Fruit fly (Drosophila melanogaster) whole organism, embryonic: ENCODE measurements around the gene Chd3.

Source experiments
- Aef1 ChIP-seq: fragments of 200-800 bp; sonication (Bioruptor generic); IDR thresholded peaks from 3 replicates; pipeline ENCODE4 v1.3.6; 2022; ENCODE audit warnings: missing biosample characterization, missing genetic modification characterization
- Atf3 ChIP-seq: fragments of 200-800 bp; sonication (Bioruptor generic); optimal IDR thresholded peaks from 3 replicates; lab custom pipeline; 2016; ENCODE audit warnings: missing biosample characterization, missing genetic modification characterization
- B-H1 ChIP-seq: fragments of 200-800 bp; sonication (Bioruptor generic); IDR thresholded peaks from 3 replicates; pipeline ENCODE4 v1.3.6; 2022; ENCODE audit warnings: missing biosample characterization, missing genetic modification characterization
- CG1024 ChIP-seq: fragments of 200-800 bp; sonication (Bioruptor generic); IDR thresholded peaks from 2 replicates; pipeline ENCODE4 v1.3.6; 2022; ENCODE audit warnings: missing biosample characterization, missing genetic modification characterization
- CG1233 ChIP-seq: fragments of 200-800 bp; sonication (Bioruptor generic); optimal IDR thresholded peaks from 4 replicates; lab custom pipeline; 2018; ENCODE audit warnings: missing biosample characterization, mild to moderate bottlenecking, missing genetic modification characterization
- CG13775 ChIP-seq: fragments of 200-800 bp; sonication (Bioruptor generic); optimal IDR thresholded peaks from 3 replicates; lab custom pipeline; 2017; ENCODE audit warnings: missing biosample characterization, mild to moderate bottlenecking, missing genetic modification characterization
- CG14710 ChIP-seq: fragments of 200-800 bp; sonication (Bioruptor generic); optimal IDR thresholded peaks from 3 replicates; lab custom pipeline; 2019; ENCODE audit warnings: missing biosample characterization, mild to moderate bottlenecking, missing genetic modification characterization, moderate library complexity
- CG14965 ChIP-seq: fragments of 200-800 bp; sonication (Bioruptor generic); optimal IDR thresholded peaks from 2 replicates; lab custom pipeline; 2016; ENCODE audit warnings: missing biosample characterization, missing genetic modification characterization, borderline replicate concordance
- CG2678 ChIP-seq: fragments of 200-800 bp; sonication (Bioruptor generic); optimal IDR thresholded peaks from 3 replicates; lab custom pipeline; 2019; ENCODE audit warnings: missing biosample characterization, mild to moderate bottlenecking, missing genetic modification characterization, moderate library complexity
- CG2712 ChIP-seq: fragments of 200-800 bp; optimal IDR thresholded peaks from 3 replicates; lab custom pipeline; 2019; ENCODE audit warnings: missing biosample characterization, mild to moderate bottlenecking, missing genetic modification characterization, moderate library complexity
- CG30020 ChIP-seq: fragments of 200-800 bp; optimal IDR thresholded peaks from 2 replicates; lab custom pipeline; 2019; ENCODE audit warnings: missing biosample characterization, mild to moderate bottlenecking, missing genetic modification characterization, moderate library complexity
- CG32532 ChIP-seq: fragments of 200-800 bp; sonication (Bioruptor generic); IDR thresholded peaks from 2 replicates; pipeline ENCODE4 v1.3.6; 2022; ENCODE audit warnings: missing biosample characterization, missing genetic modification characterization
- CG3281 ChIP-seq: fragments of 200-800 bp; sonication (Bioruptor generic); optimal IDR thresholded peaks from 3 replicates; lab custom pipeline; 2017; ENCODE audit warnings: missing biosample characterization, mild to moderate bottlenecking, missing genetic modification characterization
- CG4404 ChIP-seq: fragments of 200-800 bp; sonication (Bioruptor generic); IDR thresholded peaks from 2 replicates; pipeline ENCODE4 v1.3.6; 2022; ENCODE audit warnings: missing biosample characterization, missing genetic modification characterization
- CG7839 ChIP-seq: fragments of 200-800 bp; sonication (Bioruptor generic); optimal IDR thresholded peaks from 3 replicates; lab custom pipeline; 2018; ENCODE audit warnings: missing biosample characterization, mild to moderate bottlenecking, missing genetic modification characterization, moderate library complexity
- CG8765 ChIP-seq: fragments of 200-800 bp; sonication (Bioruptor generic); IDR thresholded peaks from 2 replicates; pipeline ENCODE4 v1.3.6; 2022; ENCODE audit warnings: missing biosample characterization, missing genetic modification characterization
- CG8924 ChIP-seq: fragments of 200-800 bp; optimal IDR thresholded peaks from 3 replicates; lab custom pipeline; 2019; ENCODE audit warnings: missing biosample characterization, mild to moderate bottlenecking, missing genetic modification characterization, moderate library complexity
- CG9727 ChIP-seq: fragments of 200-800 bp; sonication (Bioruptor generic); optimal IDR thresholded peaks from 3 replicates; lab custom pipeline; 2017; ENCODE audit warnings: missing biosample characterization, mild to moderate bottlenecking, missing genetic modification characterization
- CG9797 ChIP-seq: fragments of 200-800 bp; sonication (Bioruptor generic); optimal IDR thresholded peaks from 3 replicates; lab custom pipeline; 2018; ENCODE audit warnings: missing biosample characterization, mild to moderate bottlenecking, missing genetic modification characterization
- CG9932 ChIP-seq: fragments of 200-800 bp; sonication (Bioruptor generic); IDR thresholded peaks from 2 replicates; pipeline ENCODE4 v1.3.6; 2022; ENCODE audit warnings: missing biosample characterization, missing genetic modification characterization
- CoRest ChIP-seq: fragments of 200-800 bp; sonication (Bioruptor generic); optimal IDR thresholded peaks from 3 replicates; lab custom pipeline; 2018; ENCODE audit warnings: missing biosample characterization, mild to moderate bottlenecking, missing genetic modification characterization, moderate library complexity
- Dp ChIP-seq: fragments of 200-800 bp; sonication (Bioruptor generic); optimal IDR thresholded peaks from 2 replicates; lab custom pipeline; 2018; ENCODE audit warnings: missing biosample characterization, mild to moderate bottlenecking, missing genetic modification characterization, moderate library complexity
- Drgx ChIP-seq: fragments of 200-800 bp; sonication (Bioruptor generic); IDR thresholded peaks from 2 replicates; pipeline ENCODE4 v1.3.6; 2022; ENCODE audit warnings: missing biosample characterization, missing genetic modification characterization
- Eip74EF ChIP-seq, 2 experiments: fragments of 200-800 bp in 1 of 2; fragments of >200 bp in 1 of 2; sonication (Bioruptor generic) in 1 of 2; optimal IDR thresholded peaks; 2 replicates each; lab custom pipeline; 2017 to 2019; ENCODE audit warnings: missing biosample characterization in 2 of 2, missing genetic modification characterization in 2 of 2, mild to moderate bottlenecking in 1 of 2, moderate library complexity in 1 of 2
- HHEX ChIP-seq: fragments of 200-800 bp; sonication (Bioruptor generic); optimal IDR thresholded peaks from 3 replicates; lab custom pipeline; 2017; ENCODE audit warnings: missing biosample characterization, mild to moderate bottlenecking, missing genetic modification characterization, missing genetic modification reagents
- Hey ChIP-seq: fragments of 200-800 bp; sonication (Bioruptor generic); optimal IDR thresholded peaks from 3 replicates; lab custom pipeline; 2018; ENCODE audit warnings: missing biosample characterization, mild to moderate bottlenecking, missing genetic modification characterization
- Max ChIP-seq: fragments of 200-800 bp; sonication (Bioruptor generic); optimal IDR thresholded peaks from 2 replicates; lab custom pipeline; 2016; ENCODE audit warnings: missing biosample characterization, mild to moderate bottlenecking, missing genetic modification characterization
- Meics ChIP-seq: fragments of 200-800 bp; sonication (Bioruptor generic); optimal IDR thresholded peaks from 2 replicates; lab custom pipeline; 2017; ENCODE audit warnings: missing biosample characterization, mild to moderate bottlenecking, missing genetic modification characterization
- Scr ChIP-seq: fragments of 200-800 bp; sonication (Bioruptor generic); IDR thresholded peaks from 2 replicates; pipeline ENCODE4 v1.3.6; 2022; ENCODE audit warnings: missing biosample characterization, missing genetic modification characterization; ENCODE audit not compliant: partially characterized antibody
- Side ChIP-seq: fragments of 200-800 bp; sonication (Bioruptor generic); optimal IDR thresholded peaks from 2 replicates; lab custom pipeline; 2016; ENCODE audit warnings: missing biosample characterization, missing genetic modification characterization
- Ssrp ChIP-seq: fragments of 200-800 bp; sonication (Bioruptor generic); optimal IDR thresholded peaks from 2 replicates; lab custom pipeline; 2018; ENCODE audit warnings: missing biosample characterization, mild to moderate bottlenecking, missing genetic modification characterization, moderate library complexity
- YL-1 ChIP-seq: fragments of 200-800 bp; sonication (Bioruptor generic); optimal IDR thresholded peaks from 3 replicates; lab custom pipeline; 2017; ENCODE audit warnings: missing biosample characterization, mild to moderate bottlenecking, missing genetic modification characterization
- ab ChIP-seq: fragments of 200-800 bp; sonication (Bioruptor generic); optimal IDR thresholded peaks from 2 replicates; lab custom pipeline; 2016; ENCODE audit warnings: missing biosample characterization, missing genetic modification characterization
- bcd ChIP-seq: fragments of 200-800 bp; sonication (Bioruptor generic); optimal IDR thresholded peaks from 2 replicates; lab custom pipeline; 2017; ENCODE audit warnings: missing biosample characterization, mild to moderate bottlenecking, missing genetic modification characterization
- chif ChIP-seq, 2 experiments: fragments of 200-800 bp; sonication (Bioruptor generic); optimal IDR thresholded peaks; 3 replicates each; lab custom pipeline; 2016; ENCODE audit warnings: missing biosample characterization in 2 of 2, missing genetic modification characterization in 2 of 2
- dpn ChIP-seq, 2 experiments: fragments of 200-800 bp; sonication (Bioruptor generic); optimal IDR thresholded peaks; 3 replicates each; lab custom pipeline; 2016; ENCODE audit warnings: missing biosample characterization in 2 of 2, missing genetic modification characterization in 2 of 2
- ewg ChIP-seq: fragments of 200-800 bp; sonication (Bioruptor generic); optimal IDR thresholded peaks from 3 replicates; lab custom pipeline; 2017; ENCODE audit warnings: mild to moderate bottlenecking, missing biosample characterization, missing genetic modification reagents, missing genetic modification characterization
- gfzf ChIP-seq: fragments of 200-800 bp; sonication (Bioruptor generic); optimal IDR thresholded peaks from 2 replicates; lab custom pipeline; 2016; ENCODE audit warnings: missing biosample characterization, mild to moderate bottlenecking, missing genetic modification characterization, moderate library complexity
- hb ChIP-seq: fragments of 200-800 bp; sonication (Bioruptor generic); IDR thresholded peaks from 3 replicates; pipeline ENCODE4 v1.3.6; 2022; ENCODE audit warnings: missing biosample characterization, missing genetic modification characterization; ENCODE audit not compliant: partially characterized antibody
- ind ChIP-seq: fragments of 200-800 bp; sonication (Bioruptor generic); optimal IDR thresholded peaks from 3 replicates; lab custom pipeline; 2016; ENCODE audit warnings: missing biosample characterization, missing genetic modification characterization
- psq ChIP-seq: fragments of 200-800 bp; sonication (Bioruptor generic); optimal IDR thresholded peaks from 2 replicates; lab custom pipeline; 2017; ENCODE audit warnings: missing biosample characterization, missing genetic modification characterization
- sens-2 ChIP-seq: fragments of 200-800 bp; sonication (Bioruptor generic); IDR thresholded peaks from 2 replicates; pipeline ENCODE4 v1.3.6; 2022; ENCODE audit warnings: missing biosample characterization, missing genetic modification characterization
- sima ChIP-seq: fragments of 200-800 bp; sonication (Bioruptor generic); optimal IDR thresholded peaks from 2 replicates; lab custom pipeline; 2016; ENCODE audit warnings: missing biosample characterization, missing genetic modification characterization
- slbo ChIP-seq: fragments of 200-800 bp; sonication (Bioruptor generic); IDR thresholded peaks from 2 replicates; pipeline ENCODE4 v1.3.6; 2022; ENCODE audit warnings: missing biosample characterization, missing genetic modification characterization
- slp2 ChIP-seq: fragments of 200-800 bp; sonication (Bioruptor generic); optimal IDR thresholded peaks from 2 replicates; lab custom pipeline; 2016; ENCODE audit warnings: missing biosample characterization, missing genetic modification characterization
- wdn ChIP-seq: fragments of 200-800 bp; sonication (Bioruptor generic); IDR thresholded peaks from 2 replicates; pipeline ENCODE4 v1.3.6; 2022; ENCODE audit warnings: missing biosample characterization, missing genetic modification characterization
- z ChIP-seq: fragments of 200-800 bp; sonication (Bioruptor generic); IDR thresholded peaks from 3 replicates; pipeline ENCODE4 v1.3.6; 2022; ENCODE audit warnings: missing biosample characterization, missing genetic modification characterization
- zen ChIP-seq: fragments of 200-800 bp; sonication (Bioruptor generic); optimal IDR thresholded peaks from 3 replicates; lab custom pipeline; 2018; ENCODE audit warnings: missing biosample characterization, mild to moderate bottlenecking, missing genetic modification characterization, moderate library complexity

The Chd3 gene

dm6 chr3L:19446394-19447349, at the start of gene Chd3, which contains the start of gene CG33062 (continued):
- TF ChIP-seq Atf3 (GFP tag; lab: Kevin White, UChicago) = no peak
- TF ChIP-seq Eip74EF (GFP tag; optimal IDR thresholded peaks at IDR 0.05; lab: Kevin White, UChicago) = peak in 1 of 2 experiments; percentile 32
- peak; percentile 95 for TF ChIP-seq CG30020 (tag; lab: Kevin White, UChicago)
- TF ChIP-seq slbo = peak; percentile 38
- TF ChIP-seq Max = no peak
- no peak for TF ChIP-seq sima
- no peak for TF ChIP-seq CG8924
- TF ChIP-seq B-H1 (GFP tag; lab: Robert Waterston, UW) = no peak; the same call in 1 of the 3 replicates
- TF ChIP-seq dpn (GFP tag; optimal IDR thresholded peaks at IDR 0.05; lab: Kevin White, UChicago) = no peak
- no peak for TF ChIP-seq chif (GFP tag; optimal IDR thresholded peaks at IDR 0.05; lab: Kevin White, UChicago)
- no peak for TF ChIP-seq bcd (GFP tag; lab: Kevin White, UChicago)
- TF ChIP-seq CG9727 = peak; percentile 19
- TF ChIP-seq CG2712 = peak; percentile 53
- TF ChIP-seq CG14965 = no peak
- TF ChIP-seq CG32532 (GFP tag; lab: Robert Waterston, UW) = no peak
- TF ChIP-seq slp2 (GFP tag; lab: Kevin White, UChicago) = no peak
- peak; percentile 48 for TF ChIP-seq CG2678
- TF ChIP-seq Drgx (GFP tag; lab: Robert Waterston, UW) = no peak
- peak; percentile 49; the same call in 1 of the 2 replicates for TF ChIP-seq CG4404 (GFP tag; lab: Robert Waterston, UW)
- TF ChIP-seq CG9932 = peak; percentile 52; the same call in 1 of the 2 replicates
- no peak for TF ChIP-seq HHEX (GFP tag; lab: Kevin White, UChicago)
- TF ChIP-seq CG14710 (tag; lab: Kevin White, UChicago) = peak; percentile 60
- TF ChIP-seq ab = no peak
- peak; percentile 25 for TF ChIP-seq ind (GFP tag; lab: Kevin White, UChicago)
- TF ChIP-seq Hey = no peak
- TF ChIP-seq Meics (GFP tag; lab: Kevin White, UChicago) = no peak
- no peak for TF ChIP-seq wdn (GFP tag; lab: Robert Waterston, UW)
- TF ChIP-seq CG1024 = peak; percentile 80
- TF ChIP-seq YL-1 = peak; percentile 2
- no peak for TF ChIP-seq CG3281 (GFP tag; lab: Kevin White, UChicago)
- TF ChIP-seq CG1233 (GFP tag; lab: Kevin White, UChicago) = peak; percentile 4
- TF ChIP-seq CoRest = peak; percentile 60
- TF ChIP-seq sens-2 = no peak
- no peak for TF ChIP-seq hb (GFP tag; lab: Robert Waterston, UW)
- TF ChIP-seq z (GFP tag; lab: Robert Waterston, UW) = no peak
- no peak for TF ChIP-seq psq
- TF ChIP-seq Dp = peak; percentile 22
- TF ChIP-seq ewg (GFP tag; lab: Kevin White, UChicago) = peak; percentile 16
- peak; percentile 17; the same call in 1 of the 3 replicates for TF ChIP-seq Aef1 (GFP tag; lab: Robert Waterston, UW)
- TF ChIP-seq Scr = peak; percentile 54; the same call in 1 of the 2 replicates
- no peak for TF ChIP-seq CG9797 (GFP tag; lab: Kevin White, UChicago)
- peak; percentile 33 for TF ChIP-seq CG7839
- TF ChIP-seq Ssrp (tag; lab: Kevin White, UChicago) = no peak
- peak; percentile 18; the same call in 1 of the 2 replicates for TF ChIP-seq CG8765 (GFP tag; lab: Robert Waterston, UW)
- peak; percentile 18 for TF ChIP-seq zen (tag; lab: Kevin White, UChicago)
- TF ChIP-seq gfzf (GFP tag; lab: Kevin White, UChicago) = peak; percentile 36
- peak; percentile 56 for TF ChIP-seq CG13775 (GFP tag; lab: Kevin White, UChicago)
- TF ChIP-seq Side (GFP tag; lab: Kevin White, UChicago) = no peak
